Fruit fly (Drosophila melanogaster) whole organism, embryonic: ENCODE measurements around the gene CG1607.

ENCODE experiments used
- Asciz ChIP-seq: fragments of 200-800 bp; sonication (Bioruptor generic); optimal IDR thresholded peaks from 2 replicates; lab custom pipeline; 2017; ENCODE audit warnings: missing biosample characterization, mild to moderate bottlenecking, missing genetic modification characterization, missing genetic modification reagents
- Bteb2 ChIP-seq: fragments of 200-800 bp; sonication (Bioruptor generic); optimal IDR thresholded peaks from 2 replicates; lab custom pipeline; 2016; ENCODE audit warnings: missing biosample characterization, missing genetic modification characterization
- CG14014 ChIP-seq: fragments of 200-800 bp; sonication (Bioruptor generic); IDR thresholded peaks from 2 replicates; pipeline ENCODE4 v1.3.6; 2022; ENCODE audit warnings: missing biosample characterization, missing genetic modification characterization
- CG15269 ChIP-seq: fragments of 200-800 bp; sonication (Bioruptor generic); optimal IDR thresholded peaks from 2 replicates; lab custom pipeline; 2018; ENCODE audit warnings: missing biosample characterization, mild to moderate bottlenecking, missing genetic modification characterization, moderate library complexity
- CG15696 ChIP-seq: fragments of 200-800 bp; sonication (Bioruptor generic); optimal IDR thresholded peaks from 2 replicates; lab custom pipeline; 2019; ENCODE audit warnings: missing biosample characterization, mild to moderate bottlenecking, missing genetic modification characterization, moderate library complexity
- CG2129 ChIP-seq: fragments of 200-800 bp; sonication (Bioruptor generic); IDR thresholded peaks from 2 replicates; pipeline ENCODE4 v1.3.6; 2022; ENCODE audit warnings: missing biosample characterization, missing genetic modification characterization; ENCODE audit not compliant: partially characterized antibody
- CG31388 ChIP-seq: fragments of 200-800 bp; sonication (Bioruptor generic); optimal IDR thresholded peaks from 2 replicates; lab custom pipeline; 2016; ENCODE audit warnings: missing biosample characterization, missing genetic modification characterization
- CG33557 ChIP-seq: fragments of 200-800 bp; sonication (Bioruptor generic); optimal IDR thresholded peaks from 2 replicates; lab custom pipeline; 2019; ENCODE audit warnings: missing biosample characterization, mild to moderate bottlenecking, missing genetic modification characterization, moderate library complexity
- CG34422 ChIP-seq: fragments of 200-800 bp; sonication (Bioruptor generic); IDR thresholded peaks from 3 replicates; pipeline ENCODE4 v1.3.6; 2022; ENCODE audit warnings: missing biosample characterization, missing genetic modification characterization
- CG6272 ChIP-seq: fragments of 200-800 bp; sonication (Bioruptor generic); IDR thresholded peaks from 2 replicates; pipeline ENCODE4 v1.3.6; 2022; ENCODE audit warnings: missing biosample characterization, missing genetic modification characterization
- CG6765 ChIP-seq: fragments of 200-800 bp; sonication (Bioruptor generic); optimal IDR thresholded peaks from 3 replicates; lab custom pipeline; 2017; ENCODE audit warnings: missing biosample characterization, mild to moderate bottlenecking, missing genetic modification characterization
- CG6813 ChIP-seq: fragments of 200-800 bp; sonication (Bioruptor generic); optimal IDR thresholded peaks from 2 replicates; lab custom pipeline; 2017; ENCODE audit warnings: missing biosample characterization, missing genetic modification characterization, mild to moderate bottlenecking, moderate library complexity, missing genetic modification reagents
- CG7372 ChIP-seq: fragments of 200-800 bp; sonication (Bioruptor generic); IDR thresholded peaks from 2 replicates; pipeline ENCODE4 v1.3.6; 2022; ENCODE audit warnings: missing biosample characterization, missing genetic modification characterization
- CG7745 ChIP-seq: fragments of 200-800 bp; sonication (Bioruptor generic); optimal IDR thresholded peaks from 2 replicates; lab custom pipeline; 2018; ENCODE audit warnings: missing biosample characterization, mild to moderate bottlenecking, missing genetic modification characterization, moderate library complexity
- CG7786 ChIP-seq: fragments of 200-800 bp; sonication (Bioruptor generic); optimal IDR thresholded peaks from 2 replicates; lab custom pipeline; 2016; ENCODE audit warnings: missing biosample characterization, missing genetic modification characterization
- CG7839 ChIP-seq: fragments of 200-800 bp; sonication (Bioruptor generic); optimal IDR thresholded peaks from 3 replicates; lab custom pipeline; 2018; ENCODE audit warnings: missing biosample characterization, mild to moderate bottlenecking, missing genetic modification characterization, moderate library complexity
- CG8089 ChIP-seq: fragments of 200-800 bp; sonication (Bioruptor generic); optimal IDR thresholded peaks from 3 replicates; lab custom pipeline; 2016; ENCODE audit warnings: missing biosample characterization, missing genetic modification characterization
- CG8765 ChIP-seq: fragments of 200-800 bp; sonication (Bioruptor generic); IDR thresholded peaks from 2 replicates; pipeline ENCODE4 v1.3.6; 2022; ENCODE audit warnings: missing biosample characterization, missing genetic modification characterization
- CG9932 ChIP-seq: fragments of 200-800 bp; sonication (Bioruptor generic); IDR thresholded peaks from 2 replicates; pipeline ENCODE4 v1.3.6; 2022; ENCODE audit warnings: missing biosample characterization, missing genetic modification characterization
- CkIIα-i1 ChIP-seq: fragments of 200-800 bp; sonication (Bioruptor generic); IDR thresholded peaks from 2 replicates; pipeline ENCODE4 v1.3.6; 2022; ENCODE audit warnings: missing biosample characterization, missing genetic modification characterization
- Dad ChIP-seq: fragments of 200-800 bp; sonication (Bioruptor generic); optimal IDR thresholded peaks from 3 replicates; lab custom pipeline; 2016; ENCODE audit warnings: missing biosample characterization, missing genetic modification characterization
- Dek ChIP-seq: fragments of 200-800 bp; sonication (Bioruptor generic); optimal IDR thresholded peaks from 3 replicates; lab custom pipeline; 2019; ENCODE audit warnings: missing biosample characterization, mild to moderate bottlenecking, missing genetic modification characterization, moderate library complexity
- Dfd ChIP-seq, 2 experiments: fragments of >200 bp; optimal IDR thresholded peaks; 2 replicates each; lab custom pipeline; 2017; ENCODE audit warnings: missing biosample characterization in 2 of 2, missing genetic modification characterization in 2 of 2
- Doc2 ChIP-seq: fragments of 200-800 bp; sonication (Bioruptor generic); IDR thresholded peaks from 2 replicates; pipeline ENCODE4 v1.3.6; 2022; ENCODE audit warnings: missing biosample characterization, missing genetic modification characterization
- Elba2 ChIP-seq: fragments of 200-800 bp; sonication (Bioruptor generic); optimal IDR thresholded peaks from 3 replicates; lab custom pipeline; 2016; ENCODE audit warnings: missing biosample characterization, missing genetic modification characterization
- H2.0 ChIP-seq: fragments of 200-800 bp; sonication (Bioruptor generic); IDR thresholded peaks from 2 replicates; pipeline ENCODE4 v1.3.6; 2022; ENCODE audit warnings: missing biosample characterization, missing genetic modification characterization
- Hmx ChIP-seq: fragments of 200-800 bp; sonication (Bioruptor generic); optimal IDR thresholded peaks from 2 replicates; lab custom pipeline; 2016; ENCODE audit warnings: missing biosample characterization, missing genetic modification characterization
- Med ChIP-seq: fragments of 200-800 bp; sonication (Bioruptor generic); peaks from one replicate; lab custom pipeline; 2016; ENCODE audit warnings: missing biosample characterization, missing genetic modification characterization, mild to moderate bottlenecking, inconsistent platforms, moderate library complexity
- Myb ChIP-seq: fragments of 200-800 bp; sonication (Bioruptor generic); optimal IDR thresholded peaks from 2 replicates; lab custom pipeline; 2016; ENCODE audit warnings: missing biosample characterization, missing genetic modification characterization
- NFAT ChIP-seq: fragments of 200-800 bp; sonication (Bioruptor generic); IDR thresholded peaks from 2 replicates; pipeline ENCODE4 v1.3.6; 2022; ENCODE audit warnings: missing biosample characterization, missing genetic modification characterization
- Poxn ChIP-seq: fragments of 200-800 bp; sonication (Bioruptor generic); IDR thresholded peaks from 2 replicates; pipeline ENCODE4 v1.3.6; 2022; ENCODE audit warnings: missing biosample characterization, missing genetic modification characterization
- Scr ChIP-seq: fragments of 200-800 bp; sonication (Bioruptor generic); IDR thresholded peaks from 2 replicates; pipeline ENCODE4 v1.3.6; 2022; ENCODE audit warnings: missing biosample characterization, missing genetic modification characterization; ENCODE audit not compliant: partially characterized antibody
- Sox102F ChIP-seq: fragments of 200-800 bp; sonication (Bioruptor generic); optimal IDR thresholded peaks from 2 replicates; lab custom pipeline; 2018; ENCODE audit warnings: missing biosample characterization, mild to moderate bottlenecking, missing genetic modification characterization, moderate library complexity
- al ChIP-seq: fragments of 200-800 bp; sonication (Bioruptor generic); IDR thresholded peaks from 2 replicates; pipeline ENCODE4 v1.3.6; 2022; ENCODE audit warnings: missing biosample characterization, missing genetic modification characterization
- ase ChIP-seq: fragments of 200-800 bp; sonication (Bioruptor generic); IDR thresholded peaks from 3 replicates; pipeline ENCODE4 v1.3.6; 2022; ENCODE audit warnings: missing biosample characterization, missing genetic modification characterization
- cas ChIP-seq: fragments of 200-800 bp; sonication (Bioruptor generic); IDR thresholded peaks from 2 replicates; pipeline ENCODE4 v1.3.6; 2022; ENCODE audit warnings: missing biosample characterization, missing genetic modification characterization
- chif ChIP-seq, 2 experiments: fragments of 200-800 bp; sonication (Bioruptor generic); optimal IDR thresholded peaks; 3 replicates each; lab custom pipeline; 2016; ENCODE audit warnings: missing biosample characterization in 2 of 2, missing genetic modification characterization in 2 of 2
- eve ChIP-seq, 2 experiments: fragments of >200 bp; optimal IDR thresholded peaks; 2 replicates each; lab custom pipeline; 2017; ENCODE audit warnings: missing biosample characterization in 2 of 2, missing genetic modification characterization in 2 of 2
- exex ChIP-seq: fragments of 200-800 bp; sonication (Bioruptor generic); optimal IDR thresholded peaks from 4 replicates; lab custom pipeline; 2018; ENCODE audit warnings: missing biosample characterization, mild to moderate bottlenecking, missing genetic modification characterization, moderate library complexity
- ftz-f1 ChIP-seq: fragments of 200-800 bp; sonication (Bioruptor generic); optimal IDR thresholded peaks from 2 replicates; lab custom pipeline; 2016; ENCODE audit warnings: missing biosample characterization, missing genetic modification characterization
- gce ChIP-seq: fragments of 200-800 bp; sonication (Bioruptor generic); IDR thresholded peaks from 3 replicates; pipeline ENCODE4 v1.3.6; 2022; ENCODE audit warnings: missing biosample characterization, missing genetic modification characterization
- gem ChIP-seq: fragments of 200-800 bp; sonication (Bioruptor generic); optimal IDR thresholded peaks from 2 replicates; lab custom pipeline; 2019; ENCODE audit warnings: missing biosample characterization, mild to moderate bottlenecking, missing genetic modification characterization, moderate library complexity
- gt ChIP-seq: fragments of 200-800 bp; sonication (Bioruptor generic); IDR thresholded peaks from 2 replicates; pipeline ENCODE4 v1.3.6; 2022; ENCODE audit warnings: missing biosample characterization, missing genetic modification characterization
- kay ChIP-seq: fragments of 200-800 bp; sonication (Bioruptor generic); optimal IDR thresholded peaks from 2 replicates; lab custom pipeline; 2016; ENCODE audit warnings: missing biosample characterization, missing genetic modification characterization
- ken ChIP-seq: fragments of 200-800 bp; sonication (Bioruptor generic); IDR thresholded peaks from 3 replicates; pipeline ENCODE4 v1.3.6; 2022; ENCODE audit warnings: missing biosample characterization, missing genetic modification characterization
- lbe ChIP-seq: fragments of 200-800 bp; sonication (Bioruptor generic); optimal IDR thresholded peaks from 2 replicates; lab custom pipeline; 2016; ENCODE audit warnings: missing biosample characterization, mild to moderate bottlenecking, missing genetic modification characterization
- lmd ChIP-seq: fragments of 200-800 bp; sonication (Bioruptor generic); IDR thresholded peaks from 2 replicates; pipeline ENCODE4 v1.3.6; 2022; ENCODE audit warnings: missing biosample characterization, missing genetic modification characterization
- otp ChIP-seq: fragments of 200-800 bp; sonication (Bioruptor generic); IDR thresholded peaks from 3 replicates; pipeline ENCODE4, ENCODE4 v1.3.6; 2022; ENCODE audit warnings: missing biosample characterization, missing genetic modification characterization
- run ChIP-seq: fragments of 200-800 bp; sonication (Bioruptor generic); optimal IDR thresholded peaks from 3 replicates; lab custom pipeline; 2018; ENCODE audit warnings: missing biosample characterization, mild to moderate bottlenecking, missing genetic modification characterization
- tna ChIP-seq: fragments of 200-800 bp; sonication (Bioruptor generic); IDR thresholded peaks from 2 replicates; pipeline ENCODE4 v1.3.6; 2022; ENCODE audit warnings: missing biosample characterization, missing genetic modification characterization; ENCODE audit not compliant: partially characterized antibody
- tx ChIP-seq: fragments of 200-800 bp; sonication (Bioruptor generic); optimal IDR thresholded peaks from 2 replicates; lab custom pipeline; 2016; ENCODE audit warnings: missing biosample characterization, missing genetic modification characterization
- vvl ChIP-seq: fragments of 200-800 bp; sonication (Bioruptor generic); IDR thresholded peaks from 2 replicates; pipeline ENCODE4 v1.3.6; 2022; ENCODE audit warnings: missing biosample characterization, missing genetic modification characterization

The CG1607 gene

DNA sequence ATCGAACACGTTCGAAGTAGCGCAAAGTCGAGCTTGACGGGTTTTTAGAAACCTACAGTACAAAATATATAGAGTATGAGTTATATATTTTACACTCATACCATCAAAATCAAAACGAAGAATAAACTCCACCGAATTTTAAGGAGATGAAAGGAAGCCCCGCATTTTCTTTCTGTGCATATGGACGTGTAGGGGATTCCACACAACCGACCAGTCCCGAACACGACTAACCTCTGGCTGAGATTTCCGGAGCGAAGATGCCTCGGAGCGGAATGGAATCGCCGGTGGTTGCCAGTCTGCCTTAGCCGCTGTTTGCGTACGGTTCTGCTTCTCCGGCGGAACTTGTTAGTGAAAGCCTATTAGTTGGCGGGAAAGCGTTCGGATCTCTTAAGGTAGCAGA lies 2.2 kb downstream of the CG1607 start (continued):
- TF ChIP-seq eve (GFP tag; optimal IDR thresholded peaks at IDR 0.05; lab: Kevin White, UChicago) (peak in 1 of 2 experiments; percentile 94), CG7786 (GFP tag; lab: Kevin White, UChicago) (peak; percentile 98), Sox102F (peak; percentile 97), CG7372 (GFP tag; lab: Robert Waterston, UW) (peak; percentile 98), CG6813 (GFP tag; lab: Kevin White, UChicago) (peak; percentile 95), vvl (GFP tag; lab: Robert Waterston, UW) (peak; percentile 99), CG34422 (peak; percentile 99), gt (GFP tag; lab: Robert Waterston, UW) (peak; percentile 89), cas (peak; percentile 97), Bteb2 (GFP tag; lab: Kevin White, UChicago) (peak; percentile 97), CG14014 (peak; percentile 97), gem (tag; lab: Kevin White, UChicago) (peak; percentile 99), gce (GFP tag; lab: Robert Waterston, UW) (peak; percentile 93), run (tag; lab: Kevin White, UChicago) (peak; percentile 93), lbe (GFP tag; lab: Kevin White, UChicago) (peak; percentile 98), Dek (tag; lab: Kevin White, UChicago) (peak; percentile 97), Doc2 (peak; percentile 92), CG31388 (GFP tag; lab: Kevin White, UChicago) (peak; percentile 87), CG8089 (GFP tag; lab: Kevin White, UChicago) (peak; percentile 95), Scr (GFP tag; lab: Robert Waterston, UW) (no peak), CG33557 (GFP tag; lab: Kevin White, UChicago) (peak; percentile 71), Med (peak; percentile 100), Hmx (peak; percentile 92), chif (GFP tag; optimal IDR thresholded peaks at IDR 0.05; lab: Kevin White, UChicago) (peak; percentile 97), Dad (GFP tag; lab: Kevin White, UChicago) (peak; percentile 99), Asciz (peak; percentile 89), NFAT (peak; percentile 98), CkIIα-i1 (GFP tag; lab: Robert Waterston, UW) (peak; percentile 83; the same call in 1 of the 2 replicates), CG6765 (peak; percentile 92), CG7745 (tag; lab: Kevin White, UChicago) (no peak), al (peak; percentile 98), CG6272 (GFP tag; lab: Robert Waterston, UW) (peak; percentile 98), lmd (GFP tag; lab: Robert Waterston, UW) (peak; percentile 99), Poxn (GFP tag; lab: Robert Waterston, UW) (peak; percentile 94), CG15696 (tag; lab: Kevin White, UChicago) (peak; percentile 78), CG8765 (GFP tag; lab: Robert Waterston, UW) (peak; percentile 91), ken (GFP tag; lab: Robert Waterston, UW) (peak; percentile 98), ftz-f1 (GFP tag; lab: Kevin White, UChicago) (peak; percentile 94), CG9932 (GFP tag; lab: Robert Waterston, UW) (peak; percentile 99), CG2129 (GFP tag; lab: Robert Waterston, UW) (no peak), Elba2 (GFP tag; lab: Kevin White, UChicago) (peak; percentile 43), ase (GFP tag; lab: Robert Waterston, UW) (peak; percentile 98), CG7839 (tag; lab: Kevin White, UChicago) (peak; percentile 97), Dfd (GFP tag; optimal IDR thresholded peaks at IDR 0.05; lab: Kevin White, UChicago) (no peak), H2.0 (GFP tag; lab: Robert Waterston, UW) (peak; percentile 97), tna (GFP tag; lab: Robert Waterston, UW) (peak; percentile 34; the same call in 1 of the 2 replicates), Myb (GFP tag; lab: Kevin White, UChicago) (peak; percentile 92), tx (peak; percentile 97), kay (GFP tag; lab: Kevin White, UChicago) (peak; percentile 97), otp (GFP tag; lab: Robert Waterston, UW) (peak; percentile 97), exex (tag; lab: Kevin White, UChicago) (peak; percentile 77), CG15269 (peak; percentile 97)
